Fruit fly (Drosophila melanogaster) whole organism, embryonic: Measurements from ENCODE around the gene CG7483.

Experiments
- Atf6 ChIP-seq: fragments of 200-800 bp; sonication (Bioruptor generic); IDR thresholded peaks from 2 replicates; pipeline ENCODE4 v1.3.6; 2022; ENCODE audit warnings: missing biosample characterization, missing genetic modification characterization
- CG12659 ChIP-seq: fragments of 200-800 bp; sonication (Bioruptor generic); optimal IDR thresholded peaks from 3 replicates; lab custom pipeline; 2017; ENCODE audit warnings: mild to moderate bottlenecking, missing biosample characterization, missing genetic modification reagents, missing genetic modification characterization
- CG13424 ChIP-seq: fragments of 200-800 bp; sonication (Bioruptor generic); optimal IDR thresholded peaks from 2 replicates; lab custom pipeline; 2019; ENCODE audit warnings: missing biosample characterization, mild to moderate bottlenecking, missing genetic modification characterization, moderate library complexity
- CG15514 ChIP-seq: fragments of 200-800 bp; sonication (Bioruptor generic); optimal IDR thresholded peaks from 3 replicates; lab custom pipeline; 2017; ENCODE audit warnings: missing biosample characterization, missing genetic modification characterization, mild to moderate bottlenecking, moderate library complexity, missing genetic modification reagents
- CG1647 ChIP-seq: fragments of 200-800 bp; sonication (Bioruptor generic); optimal IDR thresholded peaks from 3 replicates; lab custom pipeline; 2016; ENCODE audit warnings: missing biosample characterization, missing genetic modification characterization
- CG16779 ChIP-seq: fragments of 200-800 bp; sonication (Bioruptor generic); IDR thresholded peaks from 2 replicates; pipeline ENCODE4 v1.3.6; 2022; ENCODE audit warnings: missing biosample characterization, missing genetic modification characterization
- CG17829 ChIP-seq: fragments of 200-800 bp; optimal IDR thresholded peaks from 2 replicates; lab custom pipeline; 2019; ENCODE audit warnings: missing biosample characterization, mild to moderate bottlenecking, missing genetic modification characterization, moderate library complexity
- CG2116 ChIP-seq: fragments of 200-800 bp; sonication (Bioruptor generic); optimal IDR thresholded peaks from 3 replicates; lab custom pipeline; 2018; ENCODE audit warnings: missing biosample characterization, mild to moderate bottlenecking, missing genetic modification characterization
- CG31224 ChIP-seq: fragments of 200-800 bp; sonication (Bioruptor generic); IDR thresholded peaks from 2 replicates; pipeline ENCODE4 v1.3.6; 2022; ENCODE audit warnings: missing biosample characterization, missing genetic modification characterization
- CG32772 ChIP-seq: fragments of 200-800 bp; sonication (Bioruptor generic); IDR thresholded peaks from 2 replicates; pipeline ENCODE4 v1.3.6; 2022; ENCODE audit warnings: missing biosample characterization, missing genetic modification characterization
- CG34224 ChIP-seq: fragments of 200-800 bp; sonication (Bioruptor generic); IDR thresholded peaks from 3 replicates; pipeline ENCODE4 v1.3.6; 2022; ENCODE audit warnings: missing biosample characterization, missing genetic modification characterization; ENCODE audit not compliant: partially characterized antibody
- CG34376 ChIP-seq: fragments of 200-800 bp; sonication (Bioruptor generic); optimal IDR thresholded peaks from 2 replicates; lab custom pipeline; 2018; ENCODE audit warnings: missing biosample characterization, mild to moderate bottlenecking, missing genetic modification characterization
- CG3726 ChIP-seq: fragments of 200-800 bp; sonication (Bioruptor generic); IDR thresholded peaks from 3 replicates; pipeline ENCODE4, ENCODE4 v1.3.6; 2022; ENCODE audit warnings: missing biosample characterization, missing genetic modification characterization
- CG4730 ChIP-seq: fragments of 200-800 bp; sonication (Bioruptor generic); IDR thresholded peaks from 2 replicates; pipeline ENCODE4 v1.3.6; 2022; ENCODE audit warnings: missing biosample characterization, missing genetic modification characterization
- CG7372 ChIP-seq: fragments of 200-800 bp; sonication (Bioruptor generic); IDR thresholded peaks from 2 replicates; pipeline ENCODE4 v1.3.6; 2022; ENCODE audit warnings: missing biosample characterization, missing genetic modification characterization
- CG8281 ChIP-seq: fragments of 200-800 bp; sonication (Bioruptor generic); optimal IDR thresholded peaks from 2 replicates; lab custom pipeline; 2018; ENCODE audit warnings: missing biosample characterization, mild to moderate bottlenecking, missing genetic modification characterization, moderate library complexity
- D19B ChIP-seq: fragments of 200-800 bp; sonication (Bioruptor generic); optimal IDR thresholded peaks from 2 replicates; lab custom pipeline; 2017; ENCODE audit warnings: missing biosample characterization, mild to moderate bottlenecking, missing genetic modification characterization
- Dip2 ChIP-seq: fragments of 200-800 bp; sonication (Bioruptor generic); IDR thresholded peaks from 2 replicates; pipeline ENCODE4 v1.3.6; 2022; ENCODE audit warnings: missing biosample characterization, missing genetic modification characterization
- Dip3 ChIP-seq: fragments of 200-800 bp; sonication (Bioruptor generic); optimal IDR thresholded peaks from 3 replicates; lab custom pipeline; 2016; ENCODE audit warnings: missing biosample characterization, missing genetic modification characterization
- Doc3 ChIP-seq: fragments of 200-800 bp; sonication (Bioruptor generic); IDR thresholded peaks from 3 replicates; pipeline ENCODE4 v1.3.6; 2022; ENCODE audit warnings: missing biosample characterization, missing genetic modification characterization; ENCODE audit not compliant: partially characterized antibody
- Fer2 ChIP-seq: fragments of 200-800 bp; sonication (Bioruptor generic); optimal IDR thresholded peaks from 2 replicates; lab custom pipeline; 2018; ENCODE audit warnings: missing biosample characterization, mild to moderate bottlenecking, missing genetic modification characterization, moderate library complexity
- HmgZ ChIP-seq: fragments of 200-800 bp; sonication (Bioruptor generic); optimal IDR thresholded peaks from 2 replicates; lab custom pipeline; 2018; ENCODE audit warnings: missing biosample characterization, mild to moderate bottlenecking, missing genetic modification characterization
- Hr78 ChIP-seq, 2 experiments: fragments of 200-800 bp in 1 of 2; fragments of >200 bp in 1 of 2; sonication (Bioruptor generic) in 1 of 2; optimal IDR thresholded peaks; 2 replicates each; lab custom pipeline; 2017 to 2019; ENCODE audit warnings: missing biosample characterization in 2 of 2, missing genetic modification characterization in 2 of 2, mild to moderate bottlenecking in 1 of 2, moderate library complexity in 1 of 2
- Lpt ChIP-seq: fragments of >200 bp; optimal IDR thresholded peaks from 2 replicates; lab custom pipeline; 2018; ENCODE audit warnings: missing biosample characterization, missing genetic modification characterization
- MBD-R2 ChIP-seq: fragments of 200-800 bp; sonication (Bioruptor generic); IDR thresholded peaks from 2 replicates; pipeline ENCODE4 v1.3.6; 2022; ENCODE audit warnings: missing biosample characterization, missing genetic modification characterization
- PHDP ChIP-seq: fragments of 200-800 bp; sonication (Bioruptor generic); optimal IDR thresholded peaks from 3 replicates; lab custom pipeline; 2018; ENCODE audit warnings: missing biosample characterization, mild to moderate bottlenecking, missing genetic modification characterization, moderate library complexity
- Six4 ChIP-seq: fragments of 200-800 bp; sonication (Bioruptor generic); optimal IDR thresholded peaks from 2 replicates; lab custom pipeline; 2016; ENCODE audit warnings: missing biosample characterization, missing genetic modification characterization
- Spps ChIP-seq: fragments of 200-800 bp; sonication (Bioruptor generic); optimal IDR thresholded peaks from 2 replicates; lab custom pipeline; 2018; ENCODE audit warnings: missing biosample characterization, mild to moderate bottlenecking, missing genetic modification characterization
- Tbp ChIP-seq: fragments of >200 bp; optimal IDR thresholded peaks from 2 replicates; lab custom pipeline; 2018; ENCODE audit warnings: missing biosample characterization, missing genetic modification characterization
- bsh ChIP-seq, 2 experiments: fragments of 200-800 bp; sonication (Bioruptor generic); optimal IDR thresholded peaks; 2 replicates each; lab custom pipeline; 2017 to 2018; ENCODE audit warnings: mild to moderate bottlenecking in 2 of 2, missing biosample characterization in 2 of 2, missing genetic modification characterization in 2 of 2, moderate library complexity in 1 of 2
- ci ChIP-seq: fragments of 200-800 bp; sonication (Bioruptor generic); IDR thresholded peaks from 3 replicates; pipeline ENCODE4 v1.3.6; 2022; ENCODE audit warnings: missing biosample characterization, missing genetic modification characterization
- dm ChIP-seq: fragments of 200-800 bp; sonication (Bioruptor generic); optimal IDR thresholded peaks from 3 replicates; lab custom pipeline; 2016; ENCODE audit warnings: missing biosample characterization, missing genetic modification characterization
- dpn ChIP-seq, 2 experiments: fragments of 200-800 bp; sonication (Bioruptor generic); optimal IDR thresholded peaks; 3 replicates each; lab custom pipeline; 2016; ENCODE audit warnings: missing biosample characterization in 2 of 2, missing genetic modification characterization in 2 of 2
- en ChIP-seq: fragments of 200-800 bp; sonication (Bioruptor generic); optimal IDR thresholded peaks from 2 replicates; lab custom pipeline; 2016; ENCODE audit warnings: missing biosample characterization, missing genetic modification characterization
- exex ChIP-seq: fragments of 200-800 bp; sonication (Bioruptor generic); optimal IDR thresholded peaks from 4 replicates; lab custom pipeline; 2018; ENCODE audit warnings: missing biosample characterization, mild to moderate bottlenecking, missing genetic modification characterization, moderate library complexity
- gce ChIP-seq: fragments of 200-800 bp; sonication (Bioruptor generic); IDR thresholded peaks from 3 replicates; pipeline ENCODE4 v1.3.6; 2022; ENCODE audit warnings: missing biosample characterization, missing genetic modification characterization
- gsb-n ChIP-seq: fragments of 200-800 bp; sonication (Bioruptor generic); optimal IDR thresholded peaks from 3 replicates; lab custom pipeline; 2018; ENCODE audit warnings: missing biosample characterization, mild to moderate bottlenecking, missing genetic modification characterization
- gt ChIP-seq: fragments of 200-800 bp; sonication (Bioruptor generic); IDR thresholded peaks from 2 replicates; pipeline ENCODE4 v1.3.6; 2022; ENCODE audit warnings: missing biosample characterization, missing genetic modification characterization
- h ChIP-seq: fragments of >200 bp; optimal IDR thresholded peaks from 2 replicates; lab custom pipeline; 2017
- mirr ChIP-seq: fragments of 200-800 bp; sonication (Bioruptor generic); optimal IDR thresholded peaks from 3 replicates; lab custom pipeline; 2018; ENCODE audit warnings: missing biosample characterization, mild to moderate bottlenecking, missing genetic modification characterization
- pan ChIP-seq, 4 experiments: fragments of >200 bp in 3 of 4; fragments of 200-800 bp in 1 of 4; sonication (Bioruptor generic) in 1 of 4; optimal IDR thresholded peaks in 3 of 4; IDR thresholded peaks in 1 of 4; 2 replicates each; pipeline versions ENCODE4 v1.3.6 to Lab custom; 2017 to 2022; ENCODE audit warnings: missing biosample characterization in 2 of 4, missing genetic modification characterization in 2 of 4, mixed read lengths in 1 of 4
- prd ChIP-seq, 3 experiments: fragments of >200 bp in 2 of 3; fragments of 200-800 bp in 1 of 3; sonication (Bioruptor generic) in 1 of 3; optimal IDR thresholded peaks in 2 of 3; IDR thresholded peaks in 1 of 3; 2 replicates in 2 of 3; 3 replicates in 1 of 3; pipeline versions ENCODE4 v1.3.6 to Lab custom; 2017 to 2022; ENCODE audit warnings: missing biosample characterization in 1 of 3, missing genetic modification characterization in 1 of 3
- salm ChIP-seq: fragments of 200-800 bp; sonication (Bioruptor generic); optimal IDR thresholded peaks from 2 replicates; lab custom pipeline; 2018; ENCODE audit warnings: missing biosample characterization, mild to moderate bottlenecking, missing genetic modification characterization
- sc ChIP-seq, 3 experiments: fragments of >200 bp in 2 of 3; fragments of 200-800 bp in 1 of 3; sonication (Bioruptor generic) in 1 of 3; optimal IDR thresholded peaks; 2 replicates in 2 of 3; 3 replicates in 1 of 3; lab custom pipeline; 2017; ENCODE audit warnings: mild to moderate bottlenecking in 1 of 3, missing biosample characterization in 1 of 3, missing genetic modification characterization in 1 of 3, missing genetic modification reagents in 1 of 3
- seq ChIP-seq: fragments of 200-800 bp; sonication (Bioruptor generic); IDR thresholded peaks from 2 replicates; pipeline ENCODE4 v1.3.6; 2022; ENCODE audit warnings: missing biosample characterization, missing genetic modification characterization
- sqz ChIP-seq: fragments of 200-800 bp; sonication (Bioruptor generic); optimal IDR thresholded peaks from 3 replicates; lab custom pipeline; 2018; ENCODE audit warnings: missing biosample characterization, mild to moderate bottlenecking, missing genetic modification characterization
- stc ChIP-seq: fragments of 200-800 bp; sonication (Bioruptor generic); IDR thresholded peaks from 2 replicates; pipeline ENCODE4 v1.3.6; 2022; ENCODE audit warnings: missing biosample characterization, missing genetic modification characterization
- tap ChIP-seq: fragments of 200-800 bp; optimal IDR thresholded peaks from 3 replicates; lab custom pipeline; 2019; ENCODE audit warnings: missing biosample characterization, mild to moderate bottlenecking, missing genetic modification characterization, moderate library complexity
- trh ChIP-seq: fragments of 200-800 bp; sonication (Bioruptor generic); optimal IDR thresholded peaks from 2 replicates; lab custom pipeline; 2016; ENCODE audit warnings: missing biosample characterization, missing genetic modification characterization

Gene CG7483

DNA sequence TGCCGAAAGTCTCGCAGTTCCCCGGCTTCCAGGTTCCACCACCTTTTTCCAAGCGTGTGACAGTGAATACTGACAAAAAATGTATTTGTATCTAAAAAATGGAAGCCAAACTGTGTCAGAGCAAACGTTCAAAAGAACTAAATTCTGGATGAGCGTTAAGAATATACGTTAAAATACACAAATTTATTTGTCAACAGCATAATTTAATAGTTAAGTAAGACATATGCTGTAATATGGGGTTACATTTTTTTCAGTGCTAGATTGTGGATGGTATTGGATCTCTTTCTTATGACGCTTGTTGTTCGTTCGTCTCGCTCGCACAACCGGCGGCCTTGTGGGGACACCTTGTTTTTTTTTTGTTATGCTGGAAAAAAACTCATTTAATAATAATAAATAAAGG is 42.6 kb downstream of the CG7483 start (continued):
- TF ChIP-seq Spps (peak; percentile 70), CG3726 (peak; percentile 88), mirr (GFP tag; lab: Kevin White, UChicago) (peak; percentile 83), tap (tag; lab: Kevin White, UChicago) (peak; percentile 90), seq (GFP tag; lab: Robert Waterston, UW) (peak; percentile 95), exex (tag; lab: Kevin White, UChicago) (peak; percentile 85), Lpt (GFP tag; lab: Kevin White, UChicago) (no peak), bsh (GFP tag; optimal IDR thresholded peaks at IDR 0.05; lab: Kevin White, UChicago) (peak; percentile 43 to 93), CG12659 (GFP tag; lab: Kevin White, UChicago) (peak; percentile 96), dpn (GFP tag; optimal IDR thresholded peaks at IDR 0.05; lab: Kevin White, UChicago) (peak; percentile 97), gce (GFP tag; lab: Robert Waterston, UW) (peak; percentile 89), dm (peak; percentile 85), salm (tag; lab: Kevin White, UChicago) (peak; percentile 88), CG2116 (peak; percentile 53), CG16779 (peak; percentile 93), Atf6 (GFP tag; lab: Robert Waterston, UW) (peak; percentile 97), h (lab: Kevin White, UChicago) (no peak), ci (peak; percentile 96), Tbp (no peak), MBD-R2 (GFP tag; lab: Robert Waterston, UW) (peak; percentile 90), trh (peak; percentile 88), CG1647 (peak; percentile 93), Six4 (GFP tag; lab: Kevin White, UChicago) (peak; percentile 91), stc (GFP tag; lab: Robert Waterston, UW) (peak; percentile 95), CG31224 (GFP tag; lab: Robert Waterston, UW) (peak; percentile 93), prd (optimal IDR thresholded peaks at IDR 0.05; lab: Kevin White, UChicago) (no peak), prd (GFP tag; IDR thresholded peaks at IDR 0.05; lab: Robert Waterston, UW) (peak; percentile 94), gt (peak; percentile 69; the same call in 1 of the 2 replicates), CG34376 (GFP tag; lab: Kevin White, UChicago) (peak; percentile 95), Hr78 (GFP tag; optimal IDR thresholded peaks at IDR 0.05; lab: Kevin White, UChicago) (peak in 1 of 2 experiments; percentile 64), Dip3 (peak; percentile 90), en (GFP tag; lab: Kevin White, UChicago) (peak; percentile 94), CG34224 (no peak), Doc3 (GFP tag; lab: Robert Waterston, UW) (no peak), sqz (GFP tag; lab: Kevin White, UChicago) (peak; percentile 88), sc (optimal IDR thresholded peaks at IDR 0.05; lab: Kevin White, UChicago) (no peak), sc (GFP tag; optimal IDR thresholded peaks at IDR 0.05; lab: Kevin White, UChicago) (peak; percentile 69), gsb-n (peak; percentile 83), Fer2 (tag; lab: Kevin White, UChicago) (peak; percentile 83), pan (optimal IDR thresholded peaks at IDR 0.05; lab: Kevin White, UChicago) (no peak), pan (GFP tag; optimal IDR thresholded peaks at IDR 0.05 in 1 of 2, IDR thresholded peaks at IDR 0.05 in 1 of 2) (peak in 1 of 2 experiments; percentile 95), CG7372 (GFP tag; lab: Robert Waterston, UW) (peak; percentile 83), CG15514 (peak; percentile 92), CG8281 (peak; percentile 80), CG17829 (peak; percentile 88), Dip2 (GFP tag; lab: Robert Waterston, UW) (peak; percentile 28; the same call in 1 of the 2 replicates), D19B (GFP tag; lab: Kevin White, UChicago) (peak; percentile 90), PHDP (tag; lab: Kevin White, UChicago) (peak; percentile 97), CG32772 (GFP tag; lab: Robert Waterston, UW) (peak; percentile 93), CG13424 (tag; lab: Kevin White, UChicago) (peak; percentile 92), HmgZ (peak; percentile 99), CG4730 (peak; percentile 90)
